Fruit fly (Drosophila melanogaster) whole organism, adult: ENCODE measurements around the gene spi.

Experiments
- CG11617 ChIP-seq: fragments of 200-800 bp; sonication (Bioruptor generic); optimal IDR thresholded peaks from 2 replicates; lab custom pipeline; 2017; ENCODE audit warnings: mild to moderate bottlenecking, missing biosample characterization, missing genetic modification reagents, missing genetic modification characterization
- CG12768 ChIP-seq: fragments of 200-800 bp; sonication (Bioruptor generic); optimal IDR thresholded peaks from 2 replicates; lab custom pipeline; 2017; ENCODE audit warnings: missing biosample characterization, missing genetic modification characterization, mild to moderate bottlenecking, moderate library complexity, missing genetic modification reagents
- CG14711 ChIP-seq: fragments of 200-800 bp; sonication (Bioruptor generic); optimal IDR thresholded peaks from 2 replicates; lab custom pipeline; 2018; ENCODE audit warnings: missing biosample characterization, mild to moderate bottlenecking, missing genetic modification characterization, moderate library complexity
- CG1620 ChIP-seq: fragments of 200-800 bp; sonication (Bioruptor generic); optimal IDR thresholded peaks from 2 replicates; lab custom pipeline; 2016; ENCODE audit warnings: missing biosample characterization, missing genetic modification characterization
- CG33017 ChIP-seq: fragments of 200-800 bp; sonication (Bioruptor generic); optimal IDR thresholded peaks from 2 replicates; lab custom pipeline; 2018; ENCODE audit warnings: missing biosample characterization, mild to moderate bottlenecking, missing genetic modification characterization, moderate library complexity
- CG5204 ChIP-seq: fragments of 200-800 bp; sonication (Bioruptor generic); optimal IDR thresholded peaks from 2 replicates; lab custom pipeline; 2016; ENCODE audit warnings: missing biosample characterization, missing genetic modification characterization
- CG7101 ChIP-seq: fragments of 200-800 bp; sonication (Bioruptor generic); optimal IDR thresholded peaks from 2 replicates; lab custom pipeline; 2018; ENCODE audit warnings: missing biosample characterization, mild to moderate bottlenecking, missing genetic modification characterization, moderate library complexity
- Hr96 ChIP-seq: fragments of 200-800 bp; sonication (Bioruptor generic); optimal IDR thresholded peaks from 2 replicates; lab custom pipeline; 2016; ENCODE audit warnings: missing biosample characterization, missing genetic modification characterization
- Mnt ChIP-seq: fragments of 200-800 bp; sonication (Bioruptor generic); optimal IDR thresholded peaks from 2 replicates; lab custom pipeline; 2016; ENCODE audit warnings: missing biosample characterization, mild to moderate bottlenecking, missing genetic modification characterization
- cic ChIP-seq: fragments of 200-800 bp; sonication (Bioruptor generic); optimal IDR thresholded peaks from 2 replicates; lab custom pipeline; 2017; ENCODE audit warnings: missing biosample characterization, mild to moderate bottlenecking, missing genetic modification characterization, moderate library complexity
- tj ChIP-seq: fragments of 200-800 bp; sonication (Bioruptor generic); optimal IDR thresholded peaks from 3 replicates; lab custom pipeline; 2017; ENCODE audit warnings: missing biosample characterization, mild to moderate bottlenecking, missing genetic modification characterization, moderate library complexity

- peak; percentile 35 for TF ChIP-seq tj (GFP tag; lab: Kevin White, UChicago)
- no peak for TF ChIP-seq CG1620 (GFP tag; lab: Kevin White, UChicago)
- TF ChIP-seq CG12768 (GFP tag; lab: Kevin White, UChicago) = no peak
- TF ChIP-seq cic (GFP tag; lab: Kevin White, UChicago) = no peak
- no peak for TF ChIP-seq CG14711
- no peak for TF ChIP-seq CG5204
- no peak for TF ChIP-seq CG11617 (GFP tag; lab: Kevin White, UChicago)
- TF ChIP-seq CG33017 (tag; lab: Kevin White, UChicago) = no peak
- TF ChIP-seq Mnt (GFP tag; lab: Kevin White, UChicago) = no peak
- TF ChIP-seq Hr96 (GFP tag; lab: Kevin White, UChicago) = no peak
- TF ChIP-seq CG7101 (tag; lab: Kevin White, UChicago) = no peak
Measured at dm6 chr2L:19563029-19563980, 13.8 kb downstream of the spi start, which contains the start of gene CG13078.
